Fruit fly (Drosophila melanogaster) whole organism, prepupa: ENCODE measurements around the gene CG8260.

Experiments
- Blimp-1 ChIP-seq: fragments of 200-800 bp; sonication (Bioruptor generic); optimal IDR thresholded peaks from 3 replicates; lab custom pipeline; 2017; ENCODE audit warnings: missing biosample characterization, missing genetic modification characterization, mild to moderate bottlenecking, moderate library complexity, missing genetic modification reagents
- CG11294 ChIP-seq: fragments of 200-800 bp; sonication (Bioruptor generic); IDR thresholded peaks from 2 replicates; pipeline ENCODE4 v1.3.6; 2022; ENCODE audit warnings: missing biosample characterization, missing genetic modification characterization
- CG11762 ChIP-seq: fragments of 200-800 bp; sonication (Bioruptor generic); optimal IDR thresholded peaks from 3 replicates; lab custom pipeline; 2016; ENCODE audit warnings: missing biosample characterization, missing genetic modification characterization; ENCODE audit not compliant: insufficient read depth
- CG15336 ChIP-seq: fragments of 200-800 bp; sonication (Bioruptor generic); IDR thresholded peaks from 2 replicates; pipeline ENCODE4 v1.3.6; 2022; ENCODE audit warnings: missing biosample characterization, missing genetic modification characterization
- CG1621 ChIP-seq: fragments of 200-800 bp; sonication (Bioruptor generic); optimal IDR thresholded peaks from 3 replicates; lab custom pipeline; 2018; ENCODE audit warnings: missing biosample characterization, mild to moderate bottlenecking, missing genetic modification characterization
- CG16779 ChIP-seq: fragments of 200-800 bp; sonication (Bioruptor generic); optimal IDR thresholded peaks from 3 replicates; lab custom pipeline; 2017; ENCODE audit warnings: missing biosample characterization, mild to moderate bottlenecking, missing genetic modification characterization
- CG3032 ChIP-seq: fragments of 200-800 bp; optimal IDR thresholded peaks from 2 replicates; lab custom pipeline; 2019; ENCODE audit warnings: missing biosample characterization, mild to moderate bottlenecking, missing genetic modification characterization, moderate library complexity
- CG31627 ChIP-seq: fragments of 200-800 bp; sonication (Bioruptor generic); optimal IDR thresholded peaks from 3 replicates; lab custom pipeline; 2016; ENCODE audit warnings: missing biosample characterization, missing genetic modification characterization
- CG32006 ChIP-seq: fragments of 200-800 bp; sonication (Bioruptor generic); optimal IDR thresholded peaks from 3 replicates; lab custom pipeline; 2017; ENCODE audit warnings: missing biosample characterization, mild to moderate bottlenecking, missing genetic modification characterization
- CG34406 ChIP-seq: fragments of 200-800 bp; sonication (Bioruptor generic); optimal IDR thresholded peaks from 3 replicates; lab custom pipeline; 2016; ENCODE audit warnings: missing biosample characterization, missing genetic modification characterization
- CG4318 ChIP-seq: fragments of 200-800 bp; sonication (Bioruptor generic); optimal IDR thresholded peaks from 3 replicates; lab custom pipeline; 2017; ENCODE audit warnings: missing biosample characterization, mild to moderate bottlenecking, missing genetic modification characterization
- CG6163 ChIP-seq: fragments of 200-800 bp; sonication (Bioruptor generic); IDR thresholded peaks from 3 replicates; pipeline ENCODE4 v1.3.6; 2022; ENCODE audit warnings: missing biosample characterization, missing genetic modification characterization
- CG6808 ChIP-seq: fragments of 200-800 bp; sonication (Bioruptor generic); optimal IDR thresholded peaks from 3 replicates; lab custom pipeline; 2017; ENCODE audit warnings: missing biosample characterization, missing genetic modification characterization, mild to moderate bottlenecking, moderate library complexity, missing genetic modification reagents
- CG6854 ChIP-seq: fragments of 200-800 bp; sonication (Bioruptor generic); optimal IDR thresholded peaks from 2 replicates; lab custom pipeline; 2017; ENCODE audit warnings: missing biosample characterization, mild to moderate bottlenecking, missing genetic modification characterization
- CG8119 ChIP-seq: fragments of 200-800 bp; sonication (Bioruptor generic); IDR thresholded peaks from 3 replicates; pipeline ENCODE4 v1.3.6; 2022; ENCODE audit warnings: missing biosample characterization, missing genetic modification characterization
- CG8319 ChIP-seq: fragments of 200-800 bp; sonication (Bioruptor generic); optimal IDR thresholded peaks from 3 replicates; lab custom pipeline; 2016; ENCODE audit warnings: missing biosample characterization, missing genetic modification characterization
- CG9139 ChIP-seq: fragments of 200-800 bp; sonication (Bioruptor generic); optimal IDR thresholded peaks from 3 replicates; lab custom pipeline; 2017; ENCODE audit warnings: missing biosample characterization, mild to moderate bottlenecking, missing genetic modification characterization
- Eip78C ChIP-seq: fragments of 200-800 bp; sonication (Bioruptor generic); peaks from one replicate; lab custom pipeline; 2016; ENCODE audit warnings: missing biosample characterization, missing genetic modification characterization
- Eip93F ChIP-seq: fragments of 200-800 bp; sonication (Bioruptor generic); optimal IDR thresholded peaks from 2 replicates; lab custom pipeline; 2016; ENCODE audit warnings: missing biosample characterization, mild to moderate bottlenecking, missing genetic modification characterization
- Ets21C ChIP-seq: fragments of 200-800 bp; sonication (Bioruptor generic); optimal IDR thresholded peaks from 3 replicates; lab custom pipeline; 2016; ENCODE audit warnings: missing biosample characterization, missing genetic modification characterization
- Ets96B ChIP-seq: fragments of 200-800 bp; optimal IDR thresholded peaks from 2 replicates; lab custom pipeline; 2019; ENCODE audit warnings: missing biosample characterization, mild to moderate bottlenecking, missing genetic modification characterization, moderate library complexity
- Hr38 ChIP-seq: sonication (Bioruptor generic); optimal IDR thresholded peaks from 2 replicates; lab custom pipeline; 2016; ENCODE audit warnings: missing biosample characterization, missing genetic modification characterization
- Hr4 ChIP-seq: fragments of 200-800 bp; sonication (Bioruptor generic); optimal IDR thresholded peaks from 3 replicates; lab custom pipeline; 2016; ENCODE audit warnings: missing biosample characterization, missing genetic modification characterization
- Lpt ChIP-seq: fragments of 200-800 bp; sonication (Bioruptor generic); optimal IDR thresholded peaks from 3 replicates; lab custom pipeline; 2016; ENCODE audit warnings: missing biosample characterization, missing genetic modification characterization
- Met ChIP-seq: fragments of 200-800 bp; sonication (Bioruptor generic); optimal IDR thresholded peaks from 3 replicates; lab custom pipeline; 2016; ENCODE audit warnings: missing biosample characterization, missing genetic modification characterization
- OdsH ChIP-seq: fragments of 200-800 bp; sonication (Bioruptor generic); optimal IDR thresholded peaks from 3 replicates; lab custom pipeline; 2016; ENCODE audit warnings: missing biosample characterization, missing genetic modification characterization
- Smox ChIP-seq: fragments of 200-800 bp; sonication (Bioruptor generic); optimal IDR thresholded peaks from 3 replicates; lab custom pipeline; 2016; ENCODE audit warnings: missing biosample characterization, missing genetic modification characterization
- acj6 ChIP-seq: fragments of 200-800 bp; sonication (Bioruptor generic); optimal IDR thresholded peaks from 3 replicates; lab custom pipeline; 2016; ENCODE audit warnings: missing biosample characterization, missing genetic modification characterization
- dac ChIP-seq: fragments of 200-800 bp; sonication (Bioruptor generic); optimal IDR thresholded peaks from 2 replicates; lab custom pipeline; 2017; ENCODE audit warnings: missing biosample characterization, mild to moderate bottlenecking, missing genetic modification characterization
- dsx ChIP-seq: fragments of 200-800 bp; optimal IDR thresholded peaks from 3 replicates; lab custom pipeline; 2019; ENCODE audit warnings: missing biosample characterization, mild to moderate bottlenecking, missing genetic modification characterization, moderate library complexity; ENCODE audit not compliant: poor library complexity, severe bottlenecking
- eg ChIP-seq: fragments of 200-800 bp; sonication (Bioruptor generic); IDR thresholded peaks from 3 replicates; pipeline ENCODE4 v1.3.6; 2022; ENCODE audit warnings: missing biosample characterization, missing genetic modification characterization
- esn ChIP-seq: fragments of 200-800 bp; sonication (Bioruptor generic); optimal IDR thresholded peaks from 2 replicates; lab custom pipeline; 2016; ENCODE audit warnings: missing biosample characterization, mild to moderate bottlenecking, missing genetic modification characterization, moderate library complexity
- fd85E ChIP-seq: fragments of 200-800 bp; sonication (Bioruptor generic); optimal IDR thresholded peaks from 3 replicates; lab custom pipeline; 2016; ENCODE audit warnings: missing biosample characterization, missing genetic modification characterization
- lz ChIP-seq: fragments of 200-800 bp; sonication (Bioruptor generic); optimal IDR thresholded peaks from 3 replicates; lab custom pipeline; 2016; ENCODE audit warnings: missing biosample characterization, missing genetic modification characterization
- net ChIP-seq: fragments of 200-800 bp; sonication (Bioruptor generic); optimal IDR thresholded peaks from 3 replicates; lab custom pipeline; 2016; ENCODE audit warnings: missing biosample characterization, missing genetic modification characterization
- salr ChIP-seq, 2 experiments: fragments of 200-800 bp; sonication (Bioruptor generic); optimal IDR thresholded peaks; 3 replicates each; lab custom pipeline; 2016 to 2018; ENCODE audit warnings: missing biosample characterization in 2 of 2, missing genetic modification characterization in 2 of 2, mild to moderate bottlenecking in 1 of 2
- ss ChIP-seq, 2 experiments: fragments of 200-800 bp; sonication (Bioruptor generic); optimal IDR thresholded peaks; 2 replicates in 1 of 2; 3 replicates in 1 of 2; lab custom pipeline; 2017 to 2018; ENCODE audit warnings: mild to moderate bottlenecking in 2 of 2, missing biosample characterization in 2 of 2, missing genetic modification characterization in 2 of 2, moderate library complexity in 1 of 2
- svp ChIP-seq: fragments of 200-800 bp; sonication (Bioruptor generic); peaks from one replicate; lab custom pipeline; 2016; ENCODE audit warnings: missing biosample characterization, missing genetic modification characterization
- topi ChIP-seq: fragments of 200-800 bp; sonication (Bioruptor generic); optimal IDR thresholded peaks from 3 replicates; lab custom pipeline; 2016; ENCODE audit warnings: missing biosample characterization, missing genetic modification characterization

Gene CG8260

DNA sequence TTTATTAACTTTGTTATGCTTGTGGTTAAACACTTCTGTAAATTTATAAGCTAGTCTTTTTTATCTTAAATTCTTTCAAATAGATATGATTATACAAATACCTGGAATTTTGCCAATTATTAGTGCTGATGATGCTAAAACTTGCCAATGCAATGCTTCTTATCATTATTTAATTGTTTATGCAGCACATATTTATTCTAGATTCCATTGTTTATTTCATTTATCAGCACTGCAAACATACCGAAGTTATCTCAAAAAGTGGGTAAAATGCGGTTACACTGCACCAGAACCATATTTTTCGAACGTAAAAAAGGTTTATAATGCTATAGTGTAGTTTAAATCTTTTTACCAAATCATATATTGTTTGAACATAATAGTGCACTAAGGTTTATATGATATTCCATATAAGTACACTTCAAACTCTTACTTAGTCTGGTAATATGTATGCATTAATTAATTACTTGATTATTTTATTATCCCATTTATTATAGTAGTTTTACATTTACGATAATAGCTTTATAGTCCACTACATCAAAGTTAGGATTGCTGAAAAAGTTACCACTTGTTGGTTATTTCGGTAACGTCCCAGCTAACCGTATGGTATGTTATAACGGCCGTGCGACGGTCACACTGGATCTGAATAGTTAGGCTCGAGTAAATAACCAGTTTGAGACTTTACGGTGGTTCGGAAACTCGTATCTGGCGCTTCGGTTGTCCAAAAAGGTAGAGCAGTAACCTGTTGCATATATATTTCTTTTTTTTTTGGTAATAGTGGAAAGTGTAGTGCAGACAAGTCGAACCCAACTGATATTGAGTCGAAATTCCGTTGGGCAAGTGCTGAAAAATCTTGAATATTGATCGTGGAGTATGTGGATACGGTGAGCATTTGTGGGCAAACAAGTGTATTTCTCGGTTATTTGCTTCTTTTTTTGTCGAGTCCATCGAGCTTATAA, 32.4 kb downstream of the CG8260 start, which contains the start of gene Rhp (continued):
- TF ChIP-seq Lpt (GFP tag; lab: Kevin White, UChicago) (no peak), CG8319 (GFP tag; lab: Kevin White, UChicago) (peak; percentile 22), OdsH (GFP tag; lab: Kevin White, UChicago) (peak; percentile 56), CG11762 (GFP tag; lab: Kevin White, UChicago) (peak; percentile 47), Met (GFP tag; lab: Kevin White, UChicago) (no peak), Eip93F (GFP tag; lab: Kevin White, UChicago) (no peak), CG16779 (tag; lab: Kevin White, UChicago) (no peak), Blimp-1 (GFP tag; lab: Kevin White, UChicago) (peak; percentile 34), dsx (GFP tag; lab: Kevin White, UChicago) (peak; percentile 47), CG1621 (tag; lab: Kevin White, UChicago) (peak; percentile 55), CG31627 (GFP tag; lab: Kevin White, UChicago) (no peak), Ets96B (no peak), Smox (peak; percentile 56), CG8119 (GFP tag; lab: Robert Waterston, UW) (peak; percentile 29; the same call in 1 of the 3 replicates), CG11294 (GFP tag; lab: Robert Waterston, UW) (no peak), esn (GFP tag; lab: Kevin White, UChicago) (peak; percentile 54), CG4318 (no peak), CG9139 (GFP tag; lab: Kevin White, UChicago) (peak; percentile 69), CG32006 (GFP tag; lab: Kevin White, UChicago) (no peak), dac (GFP tag; lab: Kevin White, UChicago) (no peak)

DNA sequence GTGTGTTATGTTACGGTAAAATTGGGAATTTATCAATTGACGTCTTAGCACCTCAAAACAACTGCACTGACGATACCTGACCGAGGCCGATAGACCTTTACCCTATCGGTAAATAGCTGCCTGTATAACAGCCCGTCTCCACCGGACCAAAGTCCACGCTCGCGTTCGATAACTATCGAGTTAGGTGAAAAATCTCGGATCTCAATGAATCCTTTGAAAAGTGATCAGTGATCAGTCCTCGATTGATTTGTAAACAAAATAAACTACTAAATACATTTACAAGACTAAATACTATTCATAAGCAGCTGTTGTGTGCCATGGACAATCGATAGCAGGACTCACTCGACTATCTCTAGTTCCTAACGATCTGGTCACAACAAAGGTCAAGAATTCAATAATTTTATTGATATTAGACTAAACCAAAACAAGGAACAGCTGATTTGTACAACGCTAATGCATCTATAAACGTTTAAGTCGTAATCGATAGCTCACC, 39.9 kb downstream of the CG8260 start, which contains the start of gene sordd1:
sordd1 (minus strand) TSS at position 78 of the 493 bp plus-strand sequence.
- peak; percentile 16 for TF ChIP-seq Eip78C (GFP tag; lab: Kevin White, UChicago)
- TF ChIP-seq, all 60 proteins: peak for 1; not testable (repeated sequence) for 59

- TF ChIP-seq svp (GFP tag; lab: Kevin White, UChicago) (peak; percentile 84), Eip78C (GFP tag; lab: Kevin White, UChicago) (peak; percentile 23), eg (GFP tag; lab: Robert Waterston, UW) (0 out of 3 replicates have a peak, but pooled peaks have one; percentile 44)
These were observed 43.0 kb downstream of the CG8260 start, which contains the start of the genes sordd2 and CG15602 for dm6 chrX:15799085-15799557. sordd2 (minus strand) TSS chrX:15799162. CG15602 (plus strand) TSS chrX:15799426.

dm6 chrX:15802880-15803650, 46.9 kb downstream of the CG8260 start:
- TF ChIP-seq CG6854 (GFP tag; lab: Kevin White, UChicago) (no peak), lz (GFP tag; lab: Kevin White, UChicago) (peak; percentile 9), dsx (GFP tag; lab: Kevin White, UChicago) (peak; percentile 23), fd85E (GFP tag; lab: Kevin White, UChicago) (no peak), CG34406 (GFP tag; lab: Kevin White, UChicago) (peak; percentile 33), CG15336 (no peak), net (no peak), CG32006 (GFP tag; lab: Kevin White, UChicago) (peak; percentile 53), eg (GFP tag; lab: Robert Waterston, UW) (peak; percentile 21; the same call in 1 of the 3 replicates), Eip93F (GFP tag; lab: Kevin White, UChicago) (no peak), Hr38 (no peak), Ets21C (GFP tag; lab: Kevin White, UChicago) (no peak), salr (GFP tag; optimal IDR thresholded peaks at IDR 0.05; lab: Kevin White, UChicago) (no peak), topi (no peak), CG8119 (GFP tag; lab: Robert Waterston, UW) (no peak), Hr4 (GFP tag; lab: Kevin White, UChicago) (no peak), dac (GFP tag; lab: Kevin White, UChicago) (no peak), CG8319 (GFP tag; lab: Kevin White, UChicago) (no peak), CG6808 (GFP tag; lab: Kevin White, UChicago) (no peak), acj6 (GFP tag; lab: Kevin White, UChicago) (peak; percentile 14), svp (GFP tag; lab: Kevin White, UChicago) (peak; percentile 68), CG6163 (peak; percentile 17; the same call in 1 of the 3 replicates), CG11762 (GFP tag; lab: Kevin White, UChicago) (no peak), ss (GFP tag; optimal IDR thresholded peaks at IDR 0.05; lab: Kevin White, UChicago) (no peak), CG3032 (tag; lab: Kevin White, UChicago) (peak; percentile 28)
